Fruit fly (Drosophila melanogaster): ENCODE data around the gene Prosalpha4.

Prosalpha4 gene

DNA sequence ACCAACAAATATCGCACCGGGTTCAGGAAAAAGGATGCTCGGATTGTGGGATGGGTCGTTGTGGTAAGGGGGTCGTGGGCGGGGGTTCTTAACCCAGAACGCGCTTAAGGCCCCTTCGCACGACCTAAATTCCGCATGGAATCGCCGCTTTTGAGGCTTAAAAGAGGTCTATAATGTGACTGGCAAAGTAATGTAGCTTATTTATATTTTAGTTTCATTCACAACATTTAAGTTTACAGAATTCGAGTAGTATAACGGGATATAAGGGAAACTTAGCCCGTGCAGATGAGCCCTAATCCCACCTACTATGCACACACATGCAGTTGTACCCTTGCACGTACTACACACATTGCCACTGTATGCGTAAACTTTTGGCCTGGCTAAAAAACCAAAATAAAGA, 2.7 kb downstream of the Prosalpha4 start (continued):
- TF ChIP-seq br (optimal IDR thresholded peaks at IDR 0.05) (no peak), CG12942 (GFP tag; optimal IDR thresholded peaks at IDR 0.05) (peak; percentile 39), CG4854 (GFP tag; optimal IDR thresholded peaks at IDR 0.05) (no peak), Opbp (GFP tag; IDR thresholded peaks at IDR 0.05; ENCODE audit: partially characterized antibody) (no peak), CG13775 (GFP tag; optimal IDR thresholded peaks at IDR 0.05) (peak; percentile 83), pnt (GFP tag; optimal IDR thresholded peaks at IDR 0.05) (peak; percentile 56), zfh2 (GFP tag; optimal IDR thresholded peaks at IDR 0.05) (no peak), CG1529 (GFP tag; optimal IDR thresholded peaks at IDR 0.05) (peak; percentile 80), grn (GFP tag; optimal IDR thresholded peaks at IDR 0.05) (no peak), ab (GFP tag; optimal IDR thresholded peaks at IDR 0.05) (no peak), Antp (GFP tag; optimal IDR thresholded peaks at IDR 0.05) (peak; percentile 54), lbe (GFP tag; optimal IDR thresholded peaks at IDR 0.05) (peak; percentile 53), ara (GFP tag; IDR thresholded peaks at IDR 0.05) (peak; percentile 88), psq (GFP tag; optimal IDR thresholded peaks at IDR 0.05) (no peak), CG16779 (GFP tag; IDR thresholded peaks at IDR 0.05) (0 out of 2 replicates have a peak, but pooled peaks have one; percentile 62), CG8765 (GFP tag; IDR thresholded peaks at IDR 0.05) (peak; percentile 79), Sox102F (GFP tag; optimal IDR thresholded peaks at IDR 0.05) (peak; percentile 83), sr (GFP tag; IDR thresholded peaks at IDR 0.05) (peak; percentile 66), Taf1 (GFP tag; IDR thresholded peaks at IDR 0.05) (peak; percentile 56; the same call in 1 of the 2 replicates), sug (tag; optimal IDR thresholded peaks at IDR 0.05) (peak; percentile 57), CG14014 (GFP tag; IDR thresholded peaks at IDR 0.05) (peak; percentile 70), NK7.1 (GFP tag; optimal IDR thresholded peaks at IDR 0.05) (no peak), MESR4 (GFP tag; optimal IDR thresholded peaks at IDR 0.05) (peak; percentile 7), ken (GFP tag; IDR thresholded peaks at IDR 0.05) (peak; percentile 83), CG5953 (GFP tag; IDR thresholded peaks at IDR 0.05) (peak; percentile 74), Dip2 (GFP tag; IDR thresholded peaks at IDR 0.05) (no peak), CG32772 (GFP tag; IDR thresholded peaks at IDR 0.05) (peak; percentile 64), CG12744 (GFP tag; optimal IDR thresholded peaks at IDR 0.05) (peak; percentile 15), CG3407 (GFP tag; optimal IDR thresholded peaks at IDR 0.05) (peak; percentile 75), CG4617 (GFP tag; optimal IDR thresholded peaks at IDR 0.05; ENCODE audit: borderline replicate concordance) (peak; percentile 9), ATbp (GFP tag; optimal IDR thresholded peaks at IDR 0.05) (peak; percentile 90), H15 (GFP tag; IDR thresholded peaks at IDR 0.05) (peak; percentile 67; the same call in 2 of the 3 replicates), CG11456 (GFP tag; IDR thresholded peaks at IDR 0.05) (peak; percentile 80), ap (GFP tag; IDR thresholded peaks at IDR 0.05) (peak; percentile 73; the same call in 1 of the 2 replicates), hkb (optimal IDR thresholded peaks at IDR 0.05) (no peak), hkb (GFP tag; IDR thresholded peaks at IDR 0.05) (peak; percentile 93), ase (GFP tag; IDR thresholded peaks at IDR 0.05) (peak; percentile 80), jing (GFP tag; optimal IDR thresholded peaks at IDR 0.05) (peak; percentile 69), CG13296 (GFP tag; optimal IDR thresholded peaks at IDR 0.05) (peak; percentile 83), B-H2 (GFP tag; optimal IDR thresholded peaks at IDR 0.05) (peak; percentile 83), trh (GFP tag; optimal IDR thresholded peaks at IDR 0.05) (peak; percentile 7), Hr78 (GFP tag; optimal IDR thresholded peaks at IDR 0.05) (no peak), Mrtf (GFP tag; IDR thresholded peaks at IDR 0.05) (peak; percentile 66), CG7839 (tag; optimal IDR thresholded peaks at IDR 0.05) (peak; percentile 88), C15 (GFP tag; IDR thresholded peaks at IDR 0.05) (peak; percentile 56; the same call in 1 of the 3 replicates), NC2α (GFP tag; optimal IDR thresholded peaks at IDR 0.05) (peak; percentile 9), CG16813 (GFP tag; IDR thresholded peaks at IDR 0.05; ENCODE audit: partially characterized antibody) (no peak), CG11398 (GFP tag; optimal IDR thresholded peaks at IDR 0.05) (peak; percentile 18), MBD-R2 (GFP tag; IDR thresholded peaks at IDR 0.05) (peak; percentile 40; the same call in 1 of the 2 replicates), CG17328 (GFP tag; IDR thresholded peaks at IDR 0.05) (peak; percentile 81), CG7357 (GFP tag; IDR thresholded peaks at IDR 0.05) (peak; percentile 68; the same call in 2 of the 3 replicates), ash1 (GFP tag; optimal IDR thresholded peaks at IDR 0.05) (no peak)
